Worm (Caenorhabditis elegans): ENCODE results near the gene T22G5.3.

DNA sequence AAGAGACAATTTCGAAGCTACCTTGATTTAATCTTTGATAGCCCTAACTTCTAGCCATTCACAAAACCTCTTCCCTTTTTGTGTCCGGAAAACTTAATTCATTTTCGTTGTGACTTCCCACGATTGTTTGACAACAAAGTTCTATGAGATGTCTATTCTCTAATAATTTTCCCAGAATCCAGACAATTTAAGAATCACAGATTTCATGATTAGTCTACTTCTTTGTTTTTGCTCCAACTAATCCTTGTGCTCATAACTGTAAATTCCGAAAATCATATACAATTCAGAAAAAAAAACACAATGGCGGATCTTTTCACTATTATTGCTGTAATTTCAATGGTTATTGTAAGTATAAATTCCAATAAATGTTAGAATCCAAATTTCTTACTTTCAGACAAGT, 18.2 kb upstream of the T22G5.3 start, which contains the start of gene srx-137:
- TF ChIP-seq nhr-11 (tag; optimal IDR thresholded peaks at IDR 0.05) (no peak), set-16 (GFP tag; IDR thresholded peaks at IDR 0.05) (no peak), rbr-2 (tag; optimal IDR thresholded peaks at IDR 0.05) (no peak)
